Fruit fly (Drosophila melanogaster) whole organism, pupa: ENCODE measurements around the gene CG7879.

Experiments
- CG10348 ChIP-seq: fragments of 200-800 bp; sonication (Bioruptor generic); IDR thresholded peaks from 2 replicates; pipeline ENCODE4 v1.3.6; 2022; ENCODE audit warnings: missing biosample characterization, missing genetic modification characterization
- CG12605 ChIP-seq: fragments of 200-800 bp; sonication (Bioruptor generic); IDR thresholded peaks from 2 replicates; pipeline ENCODE4 v1.3.6; 2022; ENCODE audit warnings: missing biosample characterization, missing genetic modification characterization
- CG13204 ChIP-seq: fragments of 200-800 bp; sonication (Bioruptor generic); optimal IDR thresholded peaks from 2 replicates; lab custom pipeline; 2018; ENCODE audit warnings: missing biosample characterization, mild to moderate bottlenecking, missing genetic modification characterization, moderate library complexity
- CG14655 ChIP-seq: fragments of 200-800 bp; sonication (Bioruptor generic); optimal IDR thresholded peaks from 3 replicates; lab custom pipeline; 2017; ENCODE audit warnings: mild to moderate bottlenecking, missing biosample characterization, missing genetic modification reagents, missing genetic modification characterization
- CG15710 ChIP-seq: fragments of 200-800 bp; sonication (Bioruptor generic); optimal IDR thresholded peaks from 2 replicates; lab custom pipeline; 2018; ENCODE audit warnings: missing biosample characterization, mild to moderate bottlenecking, missing genetic modification characterization, moderate library complexity
- CG17806 ChIP-seq: fragments of 200-800 bp; sonication (Bioruptor generic); optimal IDR thresholded peaks from 2 replicates; lab custom pipeline; 2018; ENCODE audit warnings: missing biosample characterization, mild to moderate bottlenecking, missing genetic modification characterization, moderate library complexity
- CG32121 ChIP-seq: fragments of 200-800 bp; sonication (Bioruptor generic); IDR thresholded peaks from 2 replicates; pipeline ENCODE4 v1.3.6; 2022; ENCODE audit warnings: missing biosample characterization, missing genetic modification characterization
- CG34367 ChIP-seq: fragments of 200-800 bp; sonication (Bioruptor generic); optimal IDR thresholded peaks from 2 replicates; lab custom pipeline; 2018; ENCODE audit warnings: missing biosample characterization, mild to moderate bottlenecking, missing genetic modification characterization
- CG4496 ChIP-seq: fragments of 200-800 bp; sonication (Bioruptor generic); IDR thresholded peaks from 3 replicates; pipeline ENCODE4 v1.3.6; 2022; ENCODE audit warnings: missing biosample characterization, missing genetic modification characterization
- CG8159 ChIP-seq: fragments of 200-800 bp; sonication (Bioruptor generic); optimal IDR thresholded peaks from 3 replicates; lab custom pipeline; 2018; ENCODE audit warnings: missing biosample characterization, mild to moderate bottlenecking, missing genetic modification characterization, moderate library complexity
- CG8301 ChIP-seq: fragments of 200-800 bp; sonication (Bioruptor generic); optimal IDR thresholded peaks from 2 replicates; lab custom pipeline; 2018; ENCODE audit warnings: missing biosample characterization, mild to moderate bottlenecking, missing genetic modification characterization
- CG9948 ChIP-seq: fragments of 200-800 bp; sonication (Bioruptor generic); optimal IDR thresholded peaks from 2 replicates; lab custom pipeline; 2018; ENCODE audit warnings: missing biosample characterization, mild to moderate bottlenecking, missing genetic modification characterization, moderate library complexity
- D1 ChIP-seq: fragments of 200-800 bp; sonication (Bioruptor generic); optimal IDR thresholded peaks from 2 replicates; lab custom pipeline; 2018; ENCODE audit warnings: missing biosample characterization, mild to moderate bottlenecking, missing genetic modification characterization, moderate library complexity
- EcR ChIP-seq: fragments of 200-800 bp; sonication (Bioruptor generic); optimal IDR thresholded peaks from 3 replicates; lab custom pipeline; 2019; ENCODE audit warnings: missing biosample characterization, missing genetic modification characterization, mild to moderate bottlenecking, moderate library complexity, missing genetic modification reagents
- Ets98B ChIP-seq: fragments of 200-800 bp; sonication (Bioruptor generic); IDR thresholded peaks from 2 replicates; pipeline ENCODE4 v1.3.6; 2022; ENCODE audit warnings: missing biosample characterization, missing genetic modification characterization
- Pif1A ChIP-seq: fragments of 200-800 bp; sonication (Bioruptor generic); optimal IDR thresholded peaks from 3 replicates; lab custom pipeline; 2016; ENCODE audit warnings: missing biosample characterization, missing genetic modification characterization
- Pif1B ChIP-seq: fragments of 200-800 bp; sonication (Bioruptor generic); optimal IDR thresholded peaks from 3 replicates; lab custom pipeline; 2016; ENCODE audit warnings: missing biosample characterization, missing genetic modification characterization
- Snoo ChIP-seq: fragments of 200-800 bp; sonication (Bioruptor generic); optimal IDR thresholded peaks from 3 replicates; lab custom pipeline; 2017; ENCODE audit warnings: missing biosample characterization, mild to moderate bottlenecking, missing genetic modification characterization, inconsistent platforms
- fd96Ca ChIP-seq: fragments of 200-800 bp; sonication (Bioruptor generic); IDR thresholded peaks from 3 replicates; pipeline ENCODE4 v1.3.6; 2022; ENCODE audit warnings: missing biosample characterization, missing genetic modification characterization
- gl ChIP-seq: fragments of 200-800 bp; sonication (Bioruptor generic); optimal IDR thresholded peaks from 2 replicates; lab custom pipeline; 2018; ENCODE audit warnings: missing biosample characterization, mild to moderate bottlenecking, missing genetic modification characterization
- rn ChIP-seq: fragments of 200-800 bp; sonication (Bioruptor generic); IDR thresholded peaks from 2 replicates; pipeline ENCODE4 v1.3.6; 2022; ENCODE audit warnings: missing biosample characterization, missing genetic modification characterization

CG7879 gene

DNA sequence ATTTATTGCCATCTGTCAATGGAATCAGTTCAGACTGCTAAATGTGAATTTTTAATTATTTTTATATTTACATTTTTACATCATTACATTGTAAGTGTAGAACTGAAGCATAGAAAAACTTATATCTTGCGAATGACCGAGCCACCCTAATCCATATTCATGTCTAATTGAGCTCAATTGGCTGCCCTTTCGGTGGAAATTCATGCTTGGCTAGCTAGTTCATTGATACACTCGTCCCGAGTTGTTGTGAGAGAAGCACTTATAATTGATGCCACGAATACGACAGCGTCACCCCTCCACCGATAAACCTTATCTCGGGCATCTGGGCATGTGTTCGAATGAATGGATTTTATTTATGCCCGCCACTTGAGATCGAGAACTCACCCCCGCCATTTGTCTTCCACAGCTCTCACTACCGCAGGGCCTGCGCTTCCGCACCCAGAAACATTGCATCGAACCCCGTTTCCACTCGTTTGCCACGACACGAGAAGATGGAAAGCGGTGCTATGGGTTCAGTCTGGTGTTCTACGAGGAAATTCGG is 30.0 kb downstream of the CG7879 start:
- TF ChIP-seq CG8159 (peak; percentile 46), CG9948 (tag; lab: Kevin White, UChicago) (no peak), EcR (peak; percentile 1), fd96Ca (no peak), CG17806 (tag; lab: Kevin White, UChicago) (no peak)

dm6 chr3L:1537353-1537752 is 31.1 kb downstream of the CG7879 start:
- TF ChIP-seq Ets98B (GFP tag; lab: Robert Waterston, UW) (no peak), CG9948 (tag; lab: Kevin White, UChicago) (no peak), Pif1B (no peak), CG4496 (GFP tag; lab: Robert Waterston, UW) (no peak), D1 (tag; lab: Kevin White, UChicago) (no peak), CG10348 (no peak), CG12605 (GFP tag; lab: Robert Waterston, UW) (no peak), Snoo (tag; lab: Kevin White, UChicago) (no peak), EcR (no peak), CG13204 (GFP tag; lab: Kevin White, UChicago) (no peak), CG17806 (tag; lab: Kevin White, UChicago) (no peak), CG15710 (tag; lab: Kevin White, UChicago) (no peak), CG14655 (GFP tag; lab: Kevin White, UChicago) (no peak), gl (no peak), CG8159 (no peak)

dm6 chr3L:1536487-1537337 is 31.7 kb downstream of the CG7879 start, which contains the start of the genes CG12091 and pns:
Gene CG12091, minus strand, starts transcription at chr3L:1536835.
Gene pns, plus strand, starts transcription at chr3L:1537137.
- TF ChIP-seq CG13204 (GFP tag; lab: Kevin White, UChicago) (no peak), gl (no peak), CG15710 (tag; lab: Kevin White, UChicago) (peak; percentile 24), CG34367 (tag; lab: Kevin White, UChicago) (peak; percentile 25), fd96Ca (0 out of 3 replicates have a peak, but pooled peaks have one; percentile 13), CG4496 (GFP tag; lab: Robert Waterston, UW) (peak; percentile 76), CG9948 (tag; lab: Kevin White, UChicago) (peak; percentile 16), D1 (tag; lab: Kevin White, UChicago) (no peak), EcR (peak; percentile 57), CG8159 (peak; percentile 53), CG32121 (peak; percentile 43; the same call in 1 of the 2 replicates), Snoo (tag; lab: Kevin White, UChicago) (peak; percentile 65), CG8301 (tag; lab: Kevin White, UChicago) (peak; percentile 26), Pif1A (GFP tag; lab: Kevin White, UChicago) (no peak), CG12605 (GFP tag; lab: Robert Waterston, UW) (0 out of 2 replicates have a peak, but pooled peaks have one; percentile 18), Ets98B (GFP tag; lab: Robert Waterston, UW) (peak; percentile 63), CG17806 (tag; lab: Kevin White, UChicago) (peak; percentile 36)

- TF ChIP-seq CG32121 (peak; percentile 50; the same call in 1 of the 2 replicates), CG17806 (tag; lab: Kevin White, UChicago) (no peak), Ets98B (GFP tag; lab: Robert Waterston, UW) (peak; percentile 38; the same call in 1 of the 2 replicates), Pif1A (GFP tag; lab: Kevin White, UChicago) (no peak), CG4496 (GFP tag; lab: Robert Waterston, UW) (peak; percentile 44; the same call in 1 of the 3 replicates), EcR (no peak), CG9948 (tag; lab: Kevin White, UChicago) (no peak), CG15710 (tag; lab: Kevin White, UChicago) (no peak), CG13204 (GFP tag; lab: Kevin White, UChicago) (no peak), CG8301 (tag; lab: Kevin White, UChicago) (no peak), rn (GFP tag; lab: Robert Waterston, UW) (no peak), CG10348 (no peak), CG8159 (no peak), fd96Ca (no peak)
Observed at dm6 chr3L:1533699-1534431, 34.5 kb downstream of the CG7879 start, which contains the start of gene Iml1. Gene Iml1, minus strand, starts transcription at chr3L:1534034.

dm6 chr3L:1531159-1531558 is 37.2 kb downstream of the CG7879 start, which contains the start of gene Ir62a:
Gene Ir62a, minus strand, starts transcription at chr3L:1531259.
- TF ChIP-seq EcR (no peak), CG15710 (tag; lab: Kevin White, UChicago) (no peak), CG9948 (tag; lab: Kevin White, UChicago) (no peak), Pif1B (no peak), CG10348 (no peak), CG12605 (GFP tag; lab: Robert Waterston, UW) (no peak)
- TF ChIP-seq, all 21 proteins: peak for 0
